Worm (Caenorhabditis elegans) whole organism, L1 larva: ENCODE results near the gene T22B7.8.
A peak's percentile ranks its signal among the peaks of the same experiment; 100 is the strongest.

ENCODE experiments used
- C16A3.4 ChIP-seq: fragments of 150-350 bp; optimal IDR thresholded peaks from 2 replicates; lab custom pipeline; 2014; ENCODE audit warnings: missing biosample characterization, missing genetic modification characterization
- C34B4.2 ChIP-seq: sonication (generic microtip); optimal IDR thresholded peaks from 2 replicates; lab custom pipeline; 2017; ENCODE audit warnings: mild to moderate bottlenecking, missing genetic modification characterization, missing compliant biosample characterization
- Y116A8C.19 ChIP-seq: sonication (generic microtip); optimal IDR thresholded peaks from 2 replicates; lab custom pipeline; 2016; ENCODE audit warnings: missing compliant biosample characterization, missing genetic modification characterization, borderline replicate concordance
- aha-1 ChIP-seq: fragments of 150-350 bp; optimal IDR thresholded peaks from 2 replicates; lab custom pipeline; 2014; ENCODE audit warnings: missing biosample characterization, missing genetic modification characterization
- aly-2 ChIP-seq: fragments of 150-350 bp; optimal IDR thresholded peaks from 2 replicates; lab custom pipeline; 2014; ENCODE audit warnings: missing biosample characterization, missing genetic modification characterization
- ama-1 ChIP-seq: fragments of 150-350 bp; optimal IDR thresholded peaks from 2 replicates; lab custom pipeline; 2014
- ceh-63 ChIP-seq: fragments of 200-800 bp; sonication (Bioruptor generic); optimal IDR thresholded peaks from 2 replicates; lab custom pipeline; 2018; ENCODE audit warnings: mild to moderate bottlenecking, missing genetic modification characterization, missing compliant biosample characterization
- ceh-82 ChIP-seq, 3 experiments: fragments of 150-350 bp in 1 of 3; sonication (generic microtip) in 2 of 3; optimal IDR thresholded peaks; 2 replicates each; lab custom pipeline; 2014 to 2017; ENCODE audit warnings: missing biosample characterization in 3 of 3, missing genetic modification characterization in 3 of 3
- ceh-90 ChIP-seq: sonication (generic microtip); optimal IDR thresholded peaks from 2 replicates; lab custom pipeline; 2016; ENCODE audit warnings: missing genetic modification characterization, missing compliant biosample characterization
- ces-1 ChIP-seq: fragments of 150-350 bp; optimal IDR thresholded peaks from 2 replicates; lab custom pipeline; 2014; ENCODE audit warnings: missing biosample characterization, missing genetic modification reagents, missing genetic modification characterization
- dpl-1 ChIP-seq, 3 experiments: fragments of 150-350 bp in 2 of 3; sonication (generic microtip) in 1 of 3; optimal IDR thresholded peaks; 2 replicates each; lab custom pipeline; 2014 to 2017; ENCODE audit warnings: missing biosample characterization in 3 of 3, missing genetic modification characterization in 3 of 3, missing genetic modification reagents in 3 of 3
- dsc-1 ChIP-seq: sonication (generic microtip); optimal IDR thresholded peaks from 2 replicates; lab custom pipeline; 2016; ENCODE audit warnings: mild to moderate bottlenecking, missing genetic modification characterization, missing compliant biosample characterization
- efl-3 ChIP-seq: fragments of 200-800 bp; sonication (Bioruptor generic); optimal IDR thresholded peaks from 2 replicates; lab custom pipeline; 2018; ENCODE audit warnings: mild to moderate bottlenecking, missing genetic modification characterization, missing compliant biosample characterization
- egl-13 ChIP-seq: sonication (generic microtip); optimal IDR thresholded peaks from 2 replicates; lab custom pipeline; 2016; ENCODE audit warnings: missing genotype, missing genetic modification reagents, missing genetic modification characterization, missing compliant biosample characterization
- egl-27 ChIP-seq, 2 experiments: fragments of 150-350 bp in 1 of 2; sonication (generic microtip); optimal IDR thresholded peaks; 3 replicates each; lab custom pipeline; 2017 to 2018; ENCODE audit warnings: missing biosample characterization in 2 of 2, missing genetic modification characterization in 2 of 2, missing genetic modification reagents in 2 of 2
- elt-3 ChIP-seq, 6 experiments: fragments of 150-350 bp in 1 of 6; sonication (generic microtip); optimal IDR thresholded peaks; 2 replicates each; lab custom pipeline; 2017 to 2018; ENCODE audit warnings: missing biosample characterization in 6 of 6, missing genetic modification characterization in 6 of 6, inconsistent platforms in 1 of 6
- ets-5 ChIP-seq: fragments of 200-800 bp; sonication (Bioruptor generic); IDR thresholded peaks from 2 replicates; pipeline ENCODE4 v1.3.6; 2022; ENCODE audit warnings: missing genetic modification characterization, missing compliant biosample characterization
- fkh-10 ChIP-seq: sonication (generic microtip); optimal IDR thresholded peaks from 2 replicates; lab custom pipeline; 2017; ENCODE audit warnings: missing biosample characterization, missing genetic modification reagents, missing genetic modification characterization
- fkh-4 ChIP-seq: sonication (generic microtip); optimal IDR thresholded peaks from 2 replicates; lab custom pipeline; 2016; ENCODE audit warnings: missing compliant biosample characterization, missing genetic modification characterization, borderline replicate concordance
- hlh-17 ChIP-seq: fragments of 200-800 bp; sonication (Bioruptor generic); optimal IDR thresholded peaks from 2 replicates; lab custom pipeline; 2018; ENCODE audit warnings: missing genetic modification characterization, mild to moderate bottlenecking, missing compliant biosample characterization, moderate library complexity, borderline replicate concordance
- hlh-4 ChIP-seq: sonication (generic microtip); optimal IDR thresholded peaks from 2 replicates; lab custom pipeline; 2016; ENCODE audit warnings: mild to moderate bottlenecking, missing genetic modification characterization, missing compliant biosample characterization
- irx-1 ChIP-seq: sonication (generic microtip); optimal IDR thresholded peaks from 2 replicates; lab custom pipeline; 2016; ENCODE audit warnings: missing genetic modification characterization, missing compliant biosample characterization
- jun-1 ChIP-seq: fragments of 150-350 bp; optimal IDR thresholded peaks from 2 replicates; lab custom pipeline; 2014; ENCODE audit warnings: missing biosample characterization, missing genetic modification reagents, missing genetic modification characterization
- lin-14 ChIP-seq: fragments of 200-800 bp; sonication (Bioruptor generic); optimal IDR thresholded peaks from 2 replicates; lab custom pipeline; 2018; ENCODE audit warnings: mild to moderate bottlenecking, missing genetic modification characterization, moderate library complexity, missing compliant biosample characterization
- lin-15B ChIP-seq: fragments of 150-350 bp; sonication (generic microtip); optimal IDR thresholded peaks from 3 replicates; lab custom pipeline; 2014; ENCODE audit warnings: missing biosample characterization, missing genetic modification characterization
- lir-3 ChIP-seq: sonication (generic microtip); optimal IDR thresholded peaks from 2 replicates; lab custom pipeline; 2016; ENCODE audit warnings: mild to moderate bottlenecking, missing genetic modification characterization, moderate library complexity, missing compliant biosample characterization; ENCODE audit not compliant: poor library complexity
- lsy-2 ChIP-seq, 2 experiments: fragments of 150-350 bp; optimal IDR thresholded peaks; 2 replicates each; lab custom pipeline; 2014; ENCODE audit warnings: missing biosample characterization in 2 of 2, missing genetic modification characterization in 2 of 2
- mdl-1 ChIP-seq, 2 experiments: fragments of 150-350 bp; optimal IDR thresholded peaks; 2 replicates each; lab custom pipeline; 2014 to 2017; ENCODE audit warnings: missing biosample characterization in 2 of 2, missing genetic modification characterization in 2 of 2, inconsistent platforms in 1 of 2
- mef-2 ChIP-seq: fragments of 150-350 bp; optimal IDR thresholded peaks from 2 replicates; lab custom pipeline; 2014; ENCODE audit warnings: missing biosample characterization, missing genetic modification characterization
- nhr-19 ChIP-seq: fragments of 200-800 bp; sonication (Bioruptor generic); conservative IDR thresholded peaks from 2 replicates; pipeline ENCODE4 v1.3.6; 2022; ENCODE audit warnings: missing genetic modification characterization, missing compliant biosample characterization
- nhr-28 ChIP-seq: fragments of 150-350 bp; optimal IDR thresholded peaks from 2 replicates; lab custom pipeline; 2014; ENCODE audit warnings: missing biosample characterization, missing genetic modification characterization
- nhr-71 ChIP-seq: sonication (generic microtip); optimal IDR thresholded peaks from 2 replicates; lab custom pipeline; 2016; ENCODE audit warnings: mild to moderate bottlenecking, missing genetic modification characterization, moderate library complexity, missing compliant biosample characterization
- nhr-76 ChIP-seq: sonication (generic microtip); optimal IDR thresholded peaks from 2 replicates; lab custom pipeline; 2017; ENCODE audit warnings: missing biosample characterization, missing genetic modification characterization
- nhr-77 ChIP-seq: fragments of 150-350 bp; optimal IDR thresholded peaks from 2 replicates; lab custom pipeline; 2014; ENCODE audit warnings: missing biosample characterization, missing genetic modification characterization
- nhr-85 ChIP-seq: sonication (generic microtip); peaks from one replicate; lab custom pipeline; 2016; ENCODE audit warnings: missing genetic modification characterization, inconsistent platforms, missing compliant biosample characterization
- nhr-90 ChIP-seq: sonication (generic microtip); optimal IDR thresholded peaks from 2 replicates; lab custom pipeline; 2016; ENCODE audit warnings: mild to moderate bottlenecking, missing genetic modification characterization, missing compliant biosample characterization; ENCODE audit not compliant: poor library complexity
- pag-3 ChIP-seq: sonication (generic microtip); optimal IDR thresholded peaks from 2 replicates; lab custom pipeline; 2017; ENCODE audit warnings: missing genetic modification characterization, mild to moderate bottlenecking, missing compliant biosample characterization, antibody characterized with exemption, borderline replicate concordance; ENCODE audit not compliant: insufficient read depth
- rnt-1 ChIP-seq: sonication (generic microtip); optimal IDR thresholded peaks from 2 replicates; lab custom pipeline; 2016; ENCODE audit warnings: mild to moderate bottlenecking, missing genetic modification characterization, moderate library complexity, missing compliant biosample characterization
- snu-23 ChIP-seq: sonication (generic microtip); optimal IDR thresholded peaks from 2 replicates; lab custom pipeline; 2016; ENCODE audit warnings: missing genetic modification characterization, missing compliant biosample characterization
- sox-4 ChIP-seq: sonication (generic microtip); optimal IDR thresholded peaks from 2 replicates; lab custom pipeline; 2016; ENCODE audit warnings: missing genetic modification characterization, missing compliant biosample characterization
- sptf-1 ChIP-seq: fragments of 150-350 bp; optimal IDR thresholded peaks from 2 replicates; lab custom pipeline; 2014; ENCODE audit warnings: missing biosample characterization, missing genetic modification characterization
- tbx-2 ChIP-seq: sonication (generic microtip); optimal IDR thresholded peaks from 2 replicates; lab custom pipeline; 2016; ENCODE audit warnings: missing genetic modification characterization, missing compliant biosample characterization
- tlp-1 ChIP-seq: fragments of 150-350 bp; optimal IDR thresholded peaks from 2 replicates; lab custom pipeline; 2014; ENCODE audit warnings: missing biosample characterization, missing genetic modification characterization
- unc-130 ChIP-seq: fragments of 150-350 bp; optimal IDR thresholded peaks from 2 replicates; lab custom pipeline; 2017; ENCODE audit warnings: missing biosample characterization, missing genetic modification characterization, inconsistent platforms
- unc-98 ChIP-seq: fragments of 200-800 bp; sonication (Bioruptor generic); IDR thresholded peaks from 2 replicates; pipeline ENCODE4 v1.3.6; 2022; ENCODE audit warnings: missing genetic modification characterization, missing compliant biosample characterization
- vab-15 ChIP-seq: sonication (generic microtip); optimal IDR thresholded peaks from 2 replicates; lab custom pipeline; 2017; ENCODE audit warnings: missing genotype, mild to moderate bottlenecking, missing genetic modification characterization, missing compliant biosample characterization
- zip-4 ChIP-seq: fragments of 200-800 bp; sonication (Bioruptor generic); optimal IDR thresholded peaks from 2 replicates; lab custom pipeline; 2018; ENCODE audit warnings: mild to moderate bottlenecking, missing genetic modification characterization, moderate library complexity, missing compliant biosample characterization
- ztf-11 ChIP-seq, 2 experiments: sonication (generic microtip); optimal IDR thresholded peaks; 2 replicates each; lab custom pipeline; 2016 to 2017; ENCODE audit warnings: missing genetic modification characterization in 2 of 2, missing biosample characterization in 1 of 2, missing compliant biosample characterization in 1 of 2
- ztf-4 ChIP-seq: fragments of 150-350 bp; optimal IDR thresholded peaks from 2 replicates; lab custom pipeline; 2014; ENCODE audit warnings: missing biosample characterization, missing genetic modification characterization

Gene T22B7.8

ce11 chrX:5591830-5592229 is 39.9 kb upstream of the T22B7.8 start (continued):
- TF ChIP-seq pag-3 (no peak), sox-4 (tag; lab: Kevin White, UChicago) (no peak), jun-1 (tag; lab: Kevin White, UChicago) (no peak), C34B4.2 (tag; lab: Kevin White, UChicago) (no peak), nhr-19 (peak; percentile 50), tlp-1 (tag; lab: Kevin White, UChicago) (no peak), sptf-1 (no peak), hlh-17 (GFP tag; lab: Kevin White, UChicago) (no peak), lsy-2 (tag; optimal IDR thresholded peaks at IDR 0.05; lab: Kevin White, UChicago) (peak; percentile 11 to 22), fkh-10 (GFP tag; lab: Kevin White, UChicago) (no peak), unc-130 (tag; lab: Kevin White, UChicago) (peak; percentile 71), ceh-90 (tag; lab: Kevin White, UChicago) (no peak), ces-1 (no peak), ets-5 (GFP tag; lab: Robert Waterston, UW) (no peak), fkh-4 (tag; lab: Kevin White, UChicago) (peak; percentile 8), ama-1 (lab: Kevin White, UChicago) (no peak), tbx-2 (tag; lab: Kevin White, UChicago) (peak; percentile 54), mef-2 (no peak), unc-98 (no peak), lin-15B (tag; lab: Kevin White, UChicago) (no peak), ztf-4 (tag; lab: Kevin White, UChicago) (no peak), nhr-71 (tag; lab: Kevin White, UChicago) (peak; percentile 76), aly-2 (tag; lab: Kevin White, UChicago) (no peak), ztf-11 (tag; optimal IDR thresholded peaks at IDR 0.05; lab: Kevin White, UChicago) (no peak), ceh-82 (tag; optimal IDR thresholded peaks at IDR 0.05; lab: Kevin White, UChicago) (peak in 1 of 3 experiments; percentile 29), lin-14 (GFP tag; lab: Kevin White, UChicago) (peak; percentile 86), nhr-76 (tag; lab: Kevin White, UChicago) (no peak), C16A3.4 (tag; lab: Kevin White, UChicago) (no peak), vab-15 (tag; lab: Kevin White, UChicago) (no peak), dpl-1 (GFP tag; optimal IDR thresholded peaks at IDR 0.05; lab: Kevin White, UChicago) (no peak), nhr-28 (tag; lab: Kevin White, UChicago) (no peak), elt-3 (tag; optimal IDR thresholded peaks at IDR 0.05; lab: Kevin White, UChicago) (no peak), aha-1 (tag; lab: Kevin White, UChicago) (no peak)

ce11 chrX:5592517-5593183 is 39.1 kb upstream of the T22B7.8 start, which contains the start of gene unc-97:
unc-97 (plus strand) TSS chrX:5593133.
- TF ChIP-seq nhr-71 (tag; lab: Kevin White, UChicago) (peak; percentile 26), rnt-1 (tag; lab: Kevin White, UChicago) (peak; percentile 57), egl-13 (tag; lab: Kevin White, UChicago) (no peak), hlh-4 (tag; lab: Kevin White, UChicago) (no peak), egl-27 (tag; optimal IDR thresholded peaks at IDR 0.05; lab: Kevin White, UChicago) (no peak), Y116A8C.19 (tag; lab: Kevin White, UChicago) (no peak), sox-4 (tag; lab: Kevin White, UChicago) (no peak), lir-3 (tag; lab: Kevin White, UChicago) (no peak), jun-1 (tag; lab: Kevin White, UChicago) (no peak), nhr-85 (tag; lab: Kevin White, UChicago) (no peak), elt-3 (tag; optimal IDR thresholded peaks at IDR 0.05; lab: Kevin White, UChicago) (no peak), nhr-90 (no peak), efl-3 (GFP tag; lab: Kevin White, UChicago) (no peak), ztf-4 (tag; lab: Kevin White, UChicago) (no peak), irx-1 (tag; lab: Kevin White, UChicago) (no peak), unc-98 (no peak), lin-15B (tag; lab: Kevin White, UChicago) (no peak), lin-14 (GFP tag; lab: Kevin White, UChicago) (peak; percentile 48), zip-4 (GFP tag; lab: Kevin White, UChicago) (no peak), mdl-1 (tag; optimal IDR thresholded peaks at IDR 0.05; lab: Kevin White, UChicago) (no peak), snu-23 (GFP tag; lab: Kevin White, UChicago) (peak; percentile 1), dsc-1 (tag; lab: Kevin White, UChicago) (peak; percentile 33), nhr-76 (tag; lab: Kevin White, UChicago) (no peak), pag-3 (peak; percentile 92), ceh-63 (GFP tag; lab: Kevin White, UChicago) (no peak), nhr-28 (tag; lab: Kevin White, UChicago) (no peak), nhr-77 (tag; lab: Kevin White, UChicago) (no peak)
